Worm (Caenorhabditis elegans) whole organism, midembryonic: ENCODE results near the gene klp-19.

Source experiments
- T22C8.4 ChIP-seq: fragments of 200-800 bp; sonication (Bioruptor generic); IDR thresholded peaks from 2 replicates; pipeline ENCODE4 v1.3.6; 2022; ENCODE audit warnings: missing genetic modification characterization, missing compliant biosample characterization
- cog-1 ChIP-seq: sonication (generic microtip); optimal IDR thresholded peaks from 2 replicates; lab custom pipeline; 2016; ENCODE audit warnings: missing genetic modification characterization, missing compliant biosample characterization
- flt-1 ChIP-seq: fragments of 200-800 bp; sonication (Bioruptor generic); IDR thresholded peaks from 2 replicates; pipeline ENCODE4 v1.3.6; 2022; ENCODE audit warnings: missing genetic modification characterization, missing compliant biosample characterization
- med-1 ChIP-seq: sonication (generic microtip); optimal IDR thresholded peaks from 2 replicates; lab custom pipeline; 2017; ENCODE audit warnings: missing genetic modification characterization, mild to moderate bottlenecking, missing compliant biosample characterization, antibody characterized with exemption, missing genetic modification reagents; ENCODE audit not compliant: insufficient read depth
- ref-1 ChIP-seq: fragments of 200-800 bp; sonication (Bioruptor generic); conservative IDR thresholded peaks from 2 replicates; pipeline ENCODE4 v1.3.6; 2022; ENCODE audit warnings: missing genetic modification reagents, missing genetic modification characterization, missing compliant biosample characterization
- tab-1 ChIP-seq: fragments of 200-800 bp; sonication (Bioruptor generic); IDR thresholded peaks from 2 replicates; pipeline ENCODE4 v1.3.6; 2022; ENCODE audit warnings: missing genetic modification characterization, missing compliant biosample characterization
- ztf-23 ChIP-seq: fragments of 200-800 bp; sonication (Bioruptor generic); IDR thresholded peaks from 2 replicates; pipeline ENCODE4 v1.3.6; 2022; ENCODE audit warnings: missing genetic modification reagents, missing genetic modification characterization, missing compliant biosample characterization
- ztf-29 ChIP-seq: fragments of 200-800 bp; sonication (Bioruptor generic); IDR thresholded peaks from 2 replicates; pipeline ENCODE4 v1.3.6; 2022; ENCODE audit warnings: missing genetic modification reagents, missing genetic modification characterization, missing compliant biosample characterization

ce11 chrIII:13344538-13345136, 37.6 kb upstream of the klp-19 start, which contains the start of gene acaa-2:
- TF ChIP-seq ref-1 (GFP tag; lab: Robert Waterston, UW) (no peak), flt-1 (GFP tag; lab: Robert Waterston, UW) (no peak), ztf-29 (GFP tag; lab: Robert Waterston, UW) (no peak), T22C8.4 (GFP tag; lab: Robert Waterston, UW) (no peak), ztf-23 (GFP tag; lab: Robert Waterston, UW) (no peak), tab-1 (GFP tag; lab: Robert Waterston, UW) (no peak), med-1 (GFP tag; lab: Kevin White, UChicago) (no peak), cog-1 (no peak)
